Fruit fly (Drosophila melanogaster) whole organism: ENCODE measurements around the gene Fign.

ENCODE experiments used
- CG8478 ChIP-seq: fragments of >200 bp; optimal IDR thresholded peaks from 2 replicates; lab custom pipeline; 2018; ENCODE audit warnings: inconsistent platforms
- EcR ChIP-seq, 2 experiments: fragments of >200 bp; optimal IDR thresholded peaks; 2 replicates each; lab custom pipeline; 2017; ENCODE audit warnings: missing biosample characterization in 2 of 2, missing genetic modification characterization in 2 of 2, missing genetic modification reagents in 2 of 2
- pan ChIP-seq: fragments of >200 bp; optimal IDR thresholded peaks from 2 replicates; lab custom pipeline; 2017
- psq ChIP-seq: fragments of >200 bp; optimal IDR thresholded peaks from 2 replicates; lab custom pipeline; 2017

DNA sequence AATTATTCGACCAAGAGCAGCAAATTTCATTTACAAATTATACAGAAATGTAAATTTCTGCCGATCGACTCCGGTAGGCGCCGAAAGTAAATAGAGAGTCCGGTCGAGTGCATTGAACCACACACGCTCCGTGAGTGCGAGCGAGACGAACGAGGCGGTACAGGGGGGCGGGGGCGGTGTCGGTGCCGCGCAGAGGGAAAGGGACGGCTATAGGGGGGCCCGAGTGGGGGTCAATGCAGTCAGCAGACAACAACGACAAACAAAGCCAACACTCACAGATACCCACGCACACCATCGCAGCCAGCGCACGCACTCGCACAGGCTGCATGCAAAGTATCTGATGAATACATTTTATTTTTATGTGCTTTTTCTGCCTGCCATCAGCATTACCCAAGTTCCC lies 19.7 kb upstream of the Fign start:
- TF ChIP-seq pan (lab: Kevin White, UChicago) (no peak), CG8478 (lab: Kevin White, UChicago) (no peak), psq (lab: Kevin White, UChicago) (no peak), EcR (GFP tag; optimal IDR thresholded peaks at IDR 0.05; lab: Kevin White, UChicago) (peak; percentile 96 to 97)
